Worm (Caenorhabditis elegans) whole organism, L4/young adult: ENCODE results near the gene R07E3.7.

Experiments used
- W03F9.2 ChIP-seq: fragments of 150-350 bp; optimal IDR thresholded peaks from 2 replicates; lab custom pipeline; 2014; ENCODE audit warnings: missing biosample characterization, missing genetic modification characterization
- dao-5 ChIP-seq: sonication (generic microtip); optimal IDR thresholded peaks from 2 replicates; lab custom pipeline; 2016; ENCODE audit warnings: missing genotype, missing genetic modification characterization, moderate library complexity, missing compliant biosample characterization
- him-1 ChIP-seq: sonication (generic microtip); optimal IDR thresholded peaks from 2 replicates; lab custom pipeline; 2016; ENCODE audit warnings: missing genotype, missing genetic modification reagents, missing genetic modification characterization, missing compliant biosample characterization

Gene R07E3.7

ce11 chrX:10376989-10377388, 21.4 kb upstream of the R07E3.7 start:
- TF ChIP-seq W03F9.2: no peak

- TF ChIP-seq dao-5 (tag; lab: Kevin White, UChicago) (no peak), W03F9.2 (no peak), him-1 (tag; lab: Kevin White, UChicago) (no peak)
Observed at ce11 chrX:10373581-10373980, 18.0 kb upstream of the R07E3.7 start.

ce11 chrX:10372556-10372955, 17.0 kb upstream of the R07E3.7 start, which contains the start of gene Y49A10A.2:
Gene Y49A10A.2, minus strand, starts transcription at chrX:10372664.
- TF ChIP-seq him-1 (tag; lab: Kevin White, UChicago) (no peak), W03F9.2 (no peak)

- TF ChIP-seq dao-5 (tag; lab: Kevin White, UChicago) (no peak), him-1 (tag; lab: Kevin White, UChicago) (no peak), W03F9.2 (no peak)
Observed at ce11 chrX:10358083-10358482, 2.5 kb upstream of the R07E3.7 start, which contains the start of gene efhc-1. Gene efhc-1, plus strand, starts transcription at chrX:10358383.

- no peak for TF ChIP-seq dao-5 (tag; lab: Kevin White, UChicago)
Observed at ce11 chrX:10353857-10354256, 1.7 kb downstream of the R07E3.7 start.

ce11 chrX:10350151-10350550, 5.4 kb downstream of the R07E3.7 start:
- no peak for TF ChIP-seq dao-5 (tag; lab: Kevin White, UChicago)
- no peak for TF ChIP-seq him-1 (tag; lab: Kevin White, UChicago)
- TF ChIP-seq W03F9.2: no peak

- TF ChIP-seq W03F9.2 (no peak), him-1 (tag; lab: Kevin White, UChicago) (no peak), dao-5 (tag; lab: Kevin White, UChicago) (no peak)
Observed at ce11 chrX:10340986-10341385, 14.6 kb downstream of the R07E3.7 start, which contains the start of gene R07E3.1. Gene R07E3.1, minus strand, starts transcription at chrX:10341161.

- TF ChIP-seq dao-5 (tag; lab: Kevin White, UChicago) (no peak), W03F9.2 (no peak), him-1 (tag; lab: Kevin White, UChicago) (no peak)
Observed at ce11 chrX:10340044-10340443, 15.5 kb downstream of the R07E3.7 start.

ce11 chrX:10338761-10339160, 16.8 kb downstream of the R07E3.7 start:
- no peak for TF ChIP-seq him-1 (tag; lab: Kevin White, UChicago)
- no peak for TF ChIP-seq dao-5 (tag; lab: Kevin White, UChicago)
- TF ChIP-seq W03F9.2: no peak

ce11 chrX:10338100-10338499, 17.4 kb downstream of the R07E3.7 start, which contains the start of gene cut-5:
Gene cut-5, minus strand, starts transcription at chrX:10338200.
- TF ChIP-seq W03F9.2 (no peak), him-1 (tag; lab: Kevin White, UChicago) (no peak), dao-5 (tag; lab: Kevin White, UChicago) (no peak)

ce11 chrX:10336592-10336991, 19.0 kb downstream of the R07E3.7 start:
- TF ChIP-seq dao-5 (tag; lab: Kevin White, UChicago) (no peak), W03F9.2 (no peak), him-1 (tag; lab: Kevin White, UChicago) (no peak)

ce11 chrX:10336138-10336537, 19.4 kb downstream of the R07E3.7 start, which contains the start of gene idpa-3:
Gene idpa-3, plus strand, starts transcription at chrX:10336438.
- TF ChIP-seq W03F9.2 (no peak), dao-5 (tag; lab: Kevin White, UChicago) (no peak), him-1 (tag; lab: Kevin White, UChicago) (no peak)

- TF ChIP-seq him-1 (tag; lab: Kevin White, UChicago): no peak
- TF ChIP-seq W03F9.2: no peak
- TF ChIP-seq dao-5 (tag; lab: Kevin White, UChicago): no peak
Observed at ce11 chrX:10333301-10333854, 22.2 kb downstream of the R07E3.7 start, which contains the start of gene R07E3.4. Gene R07E3.4, minus strand, starts transcription at chrX:10333351.

ce11 chrX:10332035-10332614, 23.4 kb downstream of the R07E3.7 start:
- TF ChIP-seq W03F9.2 (no peak), dao-5 (tag; lab: Kevin White, UChicago) (no peak), him-1 (tag; lab: Kevin White, UChicago) (no peak)
